Fruit fly (Drosophila melanogaster): ENCODE measurements around the gene CG10516.
A peak's percentile ranks its signal among the peaks of the same experiment; 100 is the strongest.

Gene CG10516

DNA sequence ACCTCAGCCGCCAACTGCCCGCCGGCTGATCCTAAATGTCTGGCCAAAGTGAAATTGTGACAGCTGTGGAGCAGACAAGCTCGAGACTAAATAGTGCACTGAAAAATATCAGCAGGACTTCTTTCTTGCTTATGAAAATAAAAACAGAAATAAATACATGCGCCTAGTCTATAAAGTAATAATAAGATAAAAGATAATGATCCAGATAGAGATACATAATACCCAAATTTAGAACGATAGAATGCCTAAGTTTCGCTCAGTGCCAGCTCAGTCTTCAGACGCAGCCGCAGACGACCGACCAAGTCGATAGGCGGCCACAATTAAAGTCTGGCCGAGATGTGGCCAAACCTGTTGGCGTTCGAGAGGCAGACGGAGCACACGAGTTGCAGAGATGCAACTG is 27.2 kb upstream of the CG10516 start (continued):
- TF ChIP-seq H15 (GFP tag; IDR thresholded peaks at IDR 0.05) (peak; percentile 54; the same call in 1 of the 3 replicates), Ravus (GFP tag; IDR thresholded peaks at IDR 0.05) (peak; percentile 14), Sry-β (GFP tag; optimal IDR thresholded peaks at IDR 0.05) (no peak), CG3281 (GFP tag; optimal IDR thresholded peaks at IDR 0.05) (no peak), luna (GFP tag; optimal IDR thresholded peaks at IDR 0.05) (no peak), fd64A (GFP tag; optimal IDR thresholded peaks at IDR 0.05) (no peak), Aef1 (GFP tag; IDR thresholded peaks at IDR 0.05) (no peak), jigr1 (GFP tag; IDR thresholded peaks at IDR 0.05) (no peak), kni (GFP tag; optimal IDR thresholded peaks at IDR 0.05) (no peak), D (optimal IDR thresholded peaks at IDR 0.05) (no peak), D (GFP tag; optimal IDR thresholded peaks at IDR 0.05) (peak; percentile 65), inv (GFP tag; IDR thresholded peaks at IDR 0.05; ENCODE audit: partially characterized antibody) (no peak), btn (GFP tag; optimal IDR thresholded peaks at IDR 0.05) (peak; percentile 42), twi (tag; optimal IDR thresholded peaks at IDR 0.05) (no peak), NC2β (GFP tag; optimal IDR thresholded peaks at IDR 0.05) (no peak), CG43689 (GFP tag; IDR thresholded peaks at IDR 0.05) (no peak), Gug (GFP tag; IDR thresholded peaks at IDR 0.05) (no peak), Dref (GFP tag; IDR thresholded peaks at IDR 0.05) (no peak), stc (GFP tag; IDR thresholded peaks at IDR 0.05) (peak; percentile 68), CG11456 (GFP tag; IDR thresholded peaks at IDR 0.05) (0 out of 3 replicates have a peak, but pooled peaks have one; percentile 40), CG18262 (tag; optimal IDR thresholded peaks at IDR 0.05) (peak; percentile 73), ara (GFP tag; IDR thresholded peaks at IDR 0.05) (peak; percentile 69), odd (GFP tag; optimal IDR thresholded peaks at IDR 0.05) (peak; percentile 25), Elba2 (GFP tag; optimal IDR thresholded peaks at IDR 0.05) (no peak), tin (GFP tag; optimal IDR thresholded peaks at IDR 0.05) (peak; percentile 70), CrebB (tag; optimal IDR thresholded peaks at IDR 0.05) (no peak), CG1602 (GFP tag; optimal IDR thresholded peaks at IDR 0.05) (peak; percentile 56), CG8478 (optimal IDR thresholded peaks at IDR 0.05) (no peak), E2f1 (GFP tag; IDR thresholded peaks at IDR 0.05) (peak; percentile 44), Rx (GFP tag; IDR thresholded peaks at IDR 0.05) (peak; percentile 16; the same call in 1 of the 2 replicates), bowl (GFP tag; IDR thresholded peaks at IDR 0.05) (no peak), CG10321 (GFP tag; IDR thresholded peaks at IDR 0.05) (no peak), ac (GFP tag; optimal IDR thresholded peaks at IDR 0.05) (no peak), run (tag; optimal IDR thresholded peaks at IDR 0.05) (peak; percentile 13), Optix (GFP tag; IDR thresholded peaks at IDR 0.05) (peak; percentile 52; the same call in 1 of the 3 replicates), CG8765 (GFP tag; IDR thresholded peaks at IDR 0.05) (no peak), scrt (GFP tag; optimal IDR thresholded peaks at IDR 0.05) (no peak), pros (GFP tag; optimal IDR thresholded peaks at IDR 0.05) (no peak), Trl (optimal IDR thresholded peaks at IDR 0.05) (no peak), Trl (GFP tag; optimal IDR thresholded peaks at IDR 0.05) (no peak), MTF-1 (GFP tag; optimal IDR thresholded peaks at IDR 0.05; ENCODE audit: borderline replicate concordance) (peak; percentile 4), CG7963 (GFP tag; IDR thresholded peaks at IDR 0.05; ENCODE audit: partially characterized antibody) (no peak), CG13287 (GFP tag; IDR thresholded peaks at IDR 0.05; ENCODE audit: partially characterized antibody) (no peak), Myb (GFP tag; optimal IDR thresholded peaks at IDR 0.05) (no peak), Meics (GFP tag; optimal IDR thresholded peaks at IDR 0.05) (peak; percentile 0), dmrt99B (tag; optimal IDR thresholded peaks at IDR 0.05) (peak; percentile 64), CG42726 (GFP tag; IDR thresholded peaks at IDR 0.05; ENCODE audit: partially characterized antibody) (no peak), bcd (GFP tag; optimal IDR thresholded peaks at IDR 0.05) (peak; percentile 61), CG1529 (GFP tag; optimal IDR thresholded peaks at IDR 0.05) (peak; percentile 65), ro (GFP tag; IDR thresholded peaks at IDR 0.05) (peak; percentile 47; the same call in 1 of the 2 replicates), CG9817 (tag; optimal IDR thresholded peaks at IDR 0.05) (peak; percentile 43), MBD-R2 (GFP tag; IDR thresholded peaks at IDR 0.05) (no peak), NfI (GFP tag; optimal IDR thresholded peaks at IDR 0.05) (peak; percentile 45)

All from whole organism, embryonic.